Worm (Caenorhabditis elegans): ENCODE results near the gene rpl-3.

DNA sequence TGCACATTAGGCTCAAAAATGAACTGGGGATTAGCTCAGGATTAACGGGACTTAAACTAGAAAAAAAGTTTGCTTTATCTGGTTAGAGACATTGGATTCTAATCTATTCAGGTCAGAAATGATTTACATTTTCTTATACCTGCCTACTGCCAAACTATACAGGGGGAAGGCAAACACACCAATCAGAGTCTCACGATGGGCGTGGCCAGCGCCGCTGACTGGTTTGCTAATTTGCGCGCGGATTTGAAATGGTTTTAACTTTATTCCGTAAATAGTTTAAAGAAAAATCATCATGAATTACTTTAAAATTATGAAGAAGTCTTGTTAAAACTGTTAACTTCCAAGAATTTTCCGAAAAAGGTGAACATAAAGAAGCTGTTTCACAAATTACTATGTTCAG is 30.7 kb downstream of the rpl-3 start:
- TF ChIP-seq unc-62 (GFP tag; optimal IDR thresholded peaks at IDR 0.05), result no peak
- TF ChIP-seq isw-1 (GFP tag; IDR thresholded peaks at IDR 0.05), result no peak
- no peak for TF ChIP-seq elt-2 (tag; optimal IDR thresholded peaks at IDR 0.05)
- no peak for TF ChIP-seq nhr-11 (tag; optimal IDR thresholded peaks at IDR 0.05)
- no peak for TF ChIP-seq ama-1 (optimal IDR thresholded peaks at IDR 0.05)

Data from whole organism, L1 larva.